Fruit fly (Drosophila melanogaster) whole organism, adult: ENCODE results near the gene CG8369.

ENCODE experiments used
- CG11617 ChIP-seq: fragments of 200-800 bp; sonication (Bioruptor generic); optimal IDR thresholded peaks from 2 replicates; lab custom pipeline; 2017; ENCODE audit warnings: mild to moderate bottlenecking, missing biosample characterization, missing genetic modification reagents, missing genetic modification characterization
- CG12768 ChIP-seq: fragments of 200-800 bp; sonication (Bioruptor generic); optimal IDR thresholded peaks from 2 replicates; lab custom pipeline; 2017; ENCODE audit warnings: missing biosample characterization, missing genetic modification characterization, mild to moderate bottlenecking, moderate library complexity, missing genetic modification reagents
- CG14711 ChIP-seq: fragments of 200-800 bp; sonication (Bioruptor generic); optimal IDR thresholded peaks from 2 replicates; lab custom pipeline; 2018; ENCODE audit warnings: missing biosample characterization, mild to moderate bottlenecking, missing genetic modification characterization, moderate library complexity
- CG1620 ChIP-seq: fragments of 200-800 bp; sonication (Bioruptor generic); optimal IDR thresholded peaks from 2 replicates; lab custom pipeline; 2016; ENCODE audit warnings: missing biosample characterization, missing genetic modification characterization
- CG33017 ChIP-seq: fragments of 200-800 bp; sonication (Bioruptor generic); optimal IDR thresholded peaks from 2 replicates; lab custom pipeline; 2018; ENCODE audit warnings: missing biosample characterization, mild to moderate bottlenecking, missing genetic modification characterization, moderate library complexity
- CG5204 ChIP-seq: fragments of 200-800 bp; sonication (Bioruptor generic); optimal IDR thresholded peaks from 2 replicates; lab custom pipeline; 2016; ENCODE audit warnings: missing biosample characterization, missing genetic modification characterization
- CG7045 ChIP-seq: fragments of 200-800 bp; sonication (Bioruptor generic); optimal IDR thresholded peaks from 2 replicates; lab custom pipeline; 2017; ENCODE audit warnings: missing biosample characterization, mild to moderate bottlenecking, missing genetic modification characterization
- CG7101 ChIP-seq: fragments of 200-800 bp; sonication (Bioruptor generic); optimal IDR thresholded peaks from 2 replicates; lab custom pipeline; 2018; ENCODE audit warnings: missing biosample characterization, mild to moderate bottlenecking, missing genetic modification characterization, moderate library complexity
- Clk ChIP-seq: fragments of 200-800 bp; sonication (Bioruptor generic); optimal IDR thresholded peaks from 2 replicates; lab custom pipeline; 2017; ENCODE audit warnings: missing biosample characterization, missing genetic modification characterization
- Crg-1 ChIP-seq: fragments of 200-800 bp; sonication (Bioruptor generic); optimal IDR thresholded peaks from 2 replicates; lab custom pipeline; 2016; ENCODE audit warnings: missing biosample characterization, missing genetic modification characterization
- Hr96 ChIP-seq: fragments of 200-800 bp; sonication (Bioruptor generic); optimal IDR thresholded peaks from 2 replicates; lab custom pipeline; 2016; ENCODE audit warnings: missing biosample characterization, missing genetic modification characterization
- Mnt ChIP-seq: fragments of 200-800 bp; sonication (Bioruptor generic); optimal IDR thresholded peaks from 2 replicates; lab custom pipeline; 2016; ENCODE audit warnings: missing biosample characterization, mild to moderate bottlenecking, missing genetic modification characterization
- bab1 ChIP-seq: fragments of 200-800 bp; sonication (Bioruptor generic); optimal IDR thresholded peaks from 3 replicates; lab custom pipeline; 2019; ENCODE audit warnings: missing biosample characterization, mild to moderate bottlenecking, missing genetic modification characterization, moderate library complexity
- cic ChIP-seq: fragments of 200-800 bp; sonication (Bioruptor generic); optimal IDR thresholded peaks from 2 replicates; lab custom pipeline; 2017; ENCODE audit warnings: missing biosample characterization, mild to moderate bottlenecking, missing genetic modification characterization, moderate library complexity
- cnc ChIP-seq, 2 experiments: fragments of >200 bp; optimal IDR thresholded peaks; 2 replicates each; lab custom pipeline; 2017
- kay ChIP-seq: fragments of 200-800 bp; sonication (Bioruptor generic); peaks from one replicate; lab custom pipeline; 2016; ENCODE audit warnings: missing biosample characterization, missing genetic modification characterization, borderline replicate concordance
- ovo ChIP-seq: fragments of 200-800 bp; sonication (Bioruptor generic); optimal IDR thresholded peaks from 2 replicates; lab custom pipeline; 2016; ENCODE audit warnings: missing biosample characterization, missing genetic modification characterization
- pad ChIP-seq: fragments of 200-800 bp; sonication (Bioruptor generic); optimal IDR thresholded peaks from 3 replicates; lab custom pipeline; 2017; ENCODE audit warnings: missing biosample characterization, missing genetic modification characterization, mild to moderate bottlenecking, moderate library complexity, missing genetic modification reagents
- tj ChIP-seq: fragments of 200-800 bp; sonication (Bioruptor generic); optimal IDR thresholded peaks from 3 replicates; lab custom pipeline; 2017; ENCODE audit warnings: missing biosample characterization, mild to moderate bottlenecking, missing genetic modification characterization, moderate library complexity
- toe ChIP-seq: fragments of 200-800 bp; sonication (Bioruptor generic); optimal IDR thresholded peaks from 2 replicates; lab custom pipeline; 2016; ENCODE audit warnings: missing biosample characterization, missing genetic modification characterization

Gene CG8369

DNA sequence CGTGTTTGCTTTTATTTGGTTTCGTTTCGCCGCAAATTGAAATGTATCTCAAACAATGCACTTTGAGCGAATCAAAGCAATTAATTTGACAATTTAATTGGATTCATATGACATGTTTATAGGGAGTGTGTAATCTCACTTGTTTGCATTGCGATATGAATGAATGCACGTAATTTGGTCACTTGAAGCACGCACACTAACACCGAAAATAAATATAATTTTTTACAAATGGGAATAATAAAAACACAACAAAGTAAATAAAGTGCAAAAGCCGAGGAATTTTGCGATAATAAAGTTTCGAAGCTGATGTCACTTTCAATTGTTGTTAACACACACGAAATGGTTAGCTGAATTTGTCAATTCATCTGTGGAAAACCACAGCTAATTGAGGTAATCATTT, 23.1 kb downstream of the CG8369 start:
- TF ChIP-seq cic (GFP tag; lab: Kevin White, UChicago) = peak; percentile 83
- TF ChIP-seq bab1 (GFP tag; lab: Kevin White, UChicago) = no peak
- no peak for TF ChIP-seq CG1620 (GFP tag; lab: Kevin White, UChicago)
- TF ChIP-seq CG5204 (GFP tag; lab: Kevin White, UChicago) = peak; percentile 2
- peak; percentile 40 for TF ChIP-seq CG12768
- peak; percentile 25 for TF ChIP-seq CG7101 (tag; lab: Kevin White, UChicago)
- peak; percentile 67 for TF ChIP-seq kay (GFP tag; lab: Kevin White, UChicago)
- no peak for TF ChIP-seq Clk
- no peak for TF ChIP-seq CG7045 (GFP tag; lab: Kevin White, UChicago)
- no peak for TF ChIP-seq CG14711

DNA sequence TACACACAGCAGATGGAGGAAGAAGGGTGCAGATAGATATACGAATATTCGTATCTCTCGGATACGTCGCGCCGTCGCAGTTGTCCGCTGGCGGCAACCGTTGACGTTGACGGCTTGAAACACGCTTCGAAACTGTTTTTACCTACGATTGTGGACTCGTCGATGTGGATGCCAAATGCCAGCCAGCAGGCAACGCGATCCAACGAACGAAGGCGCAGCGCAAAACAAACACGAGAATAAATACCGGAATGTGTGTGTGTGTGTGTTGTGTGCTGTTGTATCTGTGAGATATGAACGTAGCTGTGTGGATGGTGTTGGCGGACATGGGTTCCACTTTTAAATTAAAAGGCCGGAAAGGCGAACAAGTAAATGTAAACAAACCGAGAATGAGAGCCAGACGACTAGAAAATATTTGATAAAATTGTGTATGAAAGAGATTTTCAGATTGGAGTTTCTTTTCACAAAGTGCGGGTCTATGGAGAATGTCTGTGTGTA, 24.4 kb downstream of the CG8369 start:
- TF ChIP-seq cnc (optimal IDR thresholded peaks at IDR 0.05; lab: Kevin White, UChicago) (no peak), Clk (no peak), CG7045 (GFP tag; lab: Kevin White, UChicago) (peak; percentile 39), kay (GFP tag; lab: Kevin White, UChicago) (no peak), ovo (peak; percentile 20), bab1 (GFP tag; lab: Kevin White, UChicago) (peak; percentile 8), Hr96 (GFP tag; lab: Kevin White, UChicago) (peak; percentile 3), CG12768 (peak; percentile 44), Mnt (GFP tag; lab: Kevin White, UChicago) (peak; percentile 64), CG11617 (GFP tag; lab: Kevin White, UChicago) (peak; percentile 6), CG7101 (tag; lab: Kevin White, UChicago) (peak; percentile 58), CG1620 (GFP tag; lab: Kevin White, UChicago) (peak; percentile 16), toe (GFP tag; lab: Kevin White, UChicago) (no peak), CG5204 (GFP tag; lab: Kevin White, UChicago) (no peak), cic (GFP tag; lab: Kevin White, UChicago) (peak; percentile 49), CG14711 (no peak), Crg-1 (GFP tag; lab: Kevin White, UChicago) (no peak), CG33017 (tag; lab: Kevin White, UChicago) (peak; percentile 3), tj (GFP tag; lab: Kevin White, UChicago) (peak; percentile 58), pad (GFP tag; lab: Kevin White, UChicago) (peak; percentile 7)

- TF ChIP-seq pad (GFP tag; lab: Kevin White, UChicago) (peak; percentile 37), CG14711 (peak; percentile 45), bab1 (GFP tag; lab: Kevin White, UChicago) (peak; percentile 50), CG5204 (GFP tag; lab: Kevin White, UChicago) (no peak), Mnt (GFP tag; lab: Kevin White, UChicago) (no peak), Clk (no peak), CG1620 (GFP tag; lab: Kevin White, UChicago) (no peak), cic (GFP tag; lab: Kevin White, UChicago) (no peak), kay (GFP tag; lab: Kevin White, UChicago) (no peak), tj (GFP tag; lab: Kevin White, UChicago) (peak; percentile 99), CG7101 (tag; lab: Kevin White, UChicago) (peak; percentile 28)
Observed at dm6 chr3R:8847096-8847639, 25.4 kb downstream of the CG8369 start.

DNA sequence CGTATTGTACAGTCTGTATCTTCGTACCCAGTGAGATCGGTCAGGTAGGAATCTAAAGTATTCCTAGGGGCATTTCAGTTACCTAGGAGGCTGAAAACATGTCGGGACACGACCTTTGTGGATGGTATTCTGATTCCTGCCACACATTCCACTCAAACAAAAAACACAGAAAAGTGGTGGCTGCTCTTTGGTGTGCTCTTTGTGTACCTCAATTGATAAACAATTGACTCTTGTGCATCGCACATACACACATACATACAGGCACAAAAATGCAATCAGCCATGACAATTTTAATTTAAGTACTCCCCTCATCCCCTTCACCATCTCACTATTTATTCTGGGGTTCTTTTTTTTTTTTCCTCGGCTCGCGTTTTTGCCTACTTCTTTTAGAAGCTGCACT, 26.4 kb downstream of the CG8369 start:
- TF ChIP-seq tj (GFP tag; lab: Kevin White, UChicago) (peak; percentile 4), CG7045 (GFP tag; lab: Kevin White, UChicago) (no peak)

dm6 chr3R:8849373-8850228, 27.8 kb downstream of the CG8369 start:
- TF ChIP-seq Clk = no peak
- TF ChIP-seq CG1620 (GFP tag; lab: Kevin White, UChicago) = no peak
- no peak for TF ChIP-seq toe (GFP tag; lab: Kevin White, UChicago)
- TF ChIP-seq cic (GFP tag; lab: Kevin White, UChicago) = no peak
- no peak for TF ChIP-seq CG7045 (GFP tag; lab: Kevin White, UChicago)
- no peak for TF ChIP-seq tj (GFP tag; lab: Kevin White, UChicago)
- TF ChIP-seq CG11617 (GFP tag; lab: Kevin White, UChicago) = no peak
- TF ChIP-seq CG7101 (tag; lab: Kevin White, UChicago) = no peak
- TF ChIP-seq pad (GFP tag; lab: Kevin White, UChicago) = no peak
- no peak for TF ChIP-seq Hr96 (GFP tag; lab: Kevin White, UChicago)
- no peak for TF ChIP-seq CG14711
- TF ChIP-seq CG33017 (tag; lab: Kevin White, UChicago) = no peak
- no peak for TF ChIP-seq Mnt (GFP tag; lab: Kevin White, UChicago)
- TF ChIP-seq CG5204 (GFP tag; lab: Kevin White, UChicago) = no peak
- no peak for TF ChIP-seq ovo
- no peak for TF ChIP-seq CG12768
- no peak for TF ChIP-seq Crg-1 (GFP tag; lab: Kevin White, UChicago)
- no peak for TF ChIP-seq bab1 (GFP tag; lab: Kevin White, UChicago)
- TF ChIP-seq kay (GFP tag; lab: Kevin White, UChicago) = no peak
